Fruit fly (Drosophila melanogaster) whole organism, embryonic: ENCODE results near the gene Cdc16.

ENCODE experiments used
- CG11247 ChIP-seq: fragments of 200-800 bp; sonication (Bioruptor generic); IDR thresholded peaks from 2 replicates; pipeline ENCODE4 v1.3.6; 2022; ENCODE audit warnings: missing biosample characterization, missing genetic modification characterization
- CG11398 ChIP-seq: fragments of 200-800 bp; sonication (Bioruptor generic); optimal IDR thresholded peaks from 2 replicates; lab custom pipeline; 2016; ENCODE audit warnings: missing biosample characterization, missing genetic modification characterization
- CG11695 ChIP-seq: fragments of 200-800 bp; sonication (Bioruptor generic); IDR thresholded peaks from 3 replicates; pipeline ENCODE4 v1.3.6; 2022; ENCODE audit warnings: missing biosample characterization, missing genetic modification characterization
- CG11723 ChIP-seq: fragments of 200-800 bp; sonication (Bioruptor generic); optimal IDR thresholded peaks from 2 replicates; lab custom pipeline; 2017; ENCODE audit warnings: missing biosample characterization, mild to moderate bottlenecking, missing genetic modification characterization
- CG1233 ChIP-seq: fragments of 200-800 bp; sonication (Bioruptor generic); optimal IDR thresholded peaks from 4 replicates; lab custom pipeline; 2018; ENCODE audit warnings: missing biosample characterization, mild to moderate bottlenecking, missing genetic modification characterization
- CG12391 ChIP-seq: fragments of 200-800 bp; sonication (Bioruptor generic); optimal IDR thresholded peaks from 3 replicates; lab custom pipeline; 2018; ENCODE audit warnings: missing biosample characterization, mild to moderate bottlenecking, missing genetic modification characterization, moderate library complexity
- CG12659 ChIP-seq: fragments of 200-800 bp; sonication (Bioruptor generic); optimal IDR thresholded peaks from 3 replicates; lab custom pipeline; 2017; ENCODE audit warnings: mild to moderate bottlenecking, missing biosample characterization, missing genetic modification reagents, missing genetic modification characterization
- CG12744 ChIP-seq: fragments of 200-800 bp; sonication (Bioruptor generic); optimal IDR thresholded peaks from 2 replicates; lab custom pipeline; 2016; ENCODE audit warnings: missing biosample characterization, missing genetic modification characterization
- CG14441 ChIP-seq: fragments of 200-800 bp; sonication (Bioruptor generic); IDR thresholded peaks from 2 replicates; pipeline ENCODE4 v1.3.6; 2022; ENCODE audit warnings: missing biosample characterization, missing genetic modification characterization
- CG14710 ChIP-seq: fragments of 200-800 bp; sonication (Bioruptor generic); optimal IDR thresholded peaks from 3 replicates; lab custom pipeline; 2019; ENCODE audit warnings: missing biosample characterization, mild to moderate bottlenecking, missing genetic modification characterization, moderate library complexity
- CG14860 ChIP-seq: fragments of 200-800 bp; sonication (Bioruptor generic); IDR thresholded peaks from 3 replicates; pipeline ENCODE4 v1.3.6; 2022; ENCODE audit warnings: missing biosample characterization, missing genetic modification characterization; ENCODE audit not compliant: partially characterized antibody
- CG14965 ChIP-seq: fragments of 200-800 bp; sonication (Bioruptor generic); optimal IDR thresholded peaks from 2 replicates; lab custom pipeline; 2016; ENCODE audit warnings: missing biosample characterization, missing genetic modification characterization, borderline replicate concordance
- CG17385 ChIP-seq: fragments of 200-800 bp; sonication (Bioruptor generic); optimal IDR thresholded peaks from 3 replicates; lab custom pipeline; 2018; ENCODE audit warnings: missing biosample characterization, mild to moderate bottlenecking, missing genetic modification characterization
- CG18764 ChIP-seq: fragments of 200-800 bp; sonication (Bioruptor generic); optimal IDR thresholded peaks from 3 replicates; lab custom pipeline; 2016; ENCODE audit warnings: missing biosample characterization, missing genetic modification characterization
- CG2678 ChIP-seq: fragments of 200-800 bp; sonication (Bioruptor generic); optimal IDR thresholded peaks from 3 replicates; lab custom pipeline; 2019; ENCODE audit warnings: missing biosample characterization, mild to moderate bottlenecking, missing genetic modification characterization, moderate library complexity
- CG2875 ChIP-seq: fragments of 200-800 bp; sonication (Bioruptor generic); optimal IDR thresholded peaks from 2 replicates; lab custom pipeline; 2017; ENCODE audit warnings: missing biosample characterization, mild to moderate bottlenecking, missing genetic modification characterization, missing genetic modification reagents
- CG30020 ChIP-seq: fragments of 200-800 bp; optimal IDR thresholded peaks from 2 replicates; lab custom pipeline; 2019; ENCODE audit warnings: missing biosample characterization, mild to moderate bottlenecking, missing genetic modification characterization, moderate library complexity
- CG33213 ChIP-seq: fragments of 200-800 bp; sonication (Bioruptor generic); optimal IDR thresholded peaks from 3 replicates; lab custom pipeline; 2016; ENCODE audit warnings: missing biosample characterization, missing genetic modification characterization
- CG34422 ChIP-seq: fragments of 200-800 bp; sonication (Bioruptor generic); IDR thresholded peaks from 3 replicates; pipeline ENCODE4 v1.3.6; 2022; ENCODE audit warnings: missing biosample characterization, missing genetic modification characterization
- CG6254 ChIP-seq: fragments of 200-800 bp; sonication (Bioruptor generic); optimal IDR thresholded peaks from 3 replicates; lab custom pipeline; 2017; ENCODE audit warnings: mild to moderate bottlenecking, missing biosample characterization, missing genetic modification reagents, missing genetic modification characterization
- CG7271 ChIP-seq: fragments of 200-800 bp; sonication (Bioruptor generic); optimal IDR thresholded peaks from 2 replicates; lab custom pipeline; 2018; ENCODE audit warnings: missing biosample characterization, mild to moderate bottlenecking, missing genetic modification characterization, moderate library complexity
- CG8089 ChIP-seq: fragments of 200-800 bp; sonication (Bioruptor generic); optimal IDR thresholded peaks from 3 replicates; lab custom pipeline; 2016; ENCODE audit warnings: missing biosample characterization, missing genetic modification characterization
- CG9727 ChIP-seq: fragments of 200-800 bp; sonication (Bioruptor generic); optimal IDR thresholded peaks from 3 replicates; lab custom pipeline; 2017; ENCODE audit warnings: missing biosample characterization, mild to moderate bottlenecking, missing genetic modification characterization
- Doc3 ChIP-seq: fragments of 200-800 bp; sonication (Bioruptor generic); IDR thresholded peaks from 3 replicates; pipeline ENCODE4 v1.3.6; 2022; ENCODE audit warnings: missing biosample characterization, missing genetic modification characterization; ENCODE audit not compliant: partially characterized antibody
- E2f2 ChIP-seq: fragments of 200-800 bp; sonication (Bioruptor generic); IDR thresholded peaks from 2 replicates; pipeline ENCODE4 v1.3.6; 2022; ENCODE audit warnings: missing biosample characterization, missing genetic modification characterization
- Ets97D ChIP-seq: fragments of 200-800 bp; sonication (Bioruptor generic); optimal IDR thresholded peaks from 3 replicates; lab custom pipeline; 2016; ENCODE audit warnings: missing biosample characterization, missing genetic modification characterization
- Gug ChIP-seq: fragments of 200-800 bp; sonication (Bioruptor generic); IDR thresholded peaks from 4 replicates; pipeline ENCODE4 v1.3.6; 2022; ENCODE audit warnings: missing biosample characterization, missing genetic modification characterization
- H2.0 ChIP-seq: fragments of 200-800 bp; sonication (Bioruptor generic); IDR thresholded peaks from 2 replicates; pipeline ENCODE4 v1.3.6; 2022; ENCODE audit warnings: missing biosample characterization, missing genetic modification characterization
- Hmr ChIP-seq: fragments of 200-800 bp; sonication (Bioruptor generic); optimal IDR thresholded peaks from 3 replicates; lab custom pipeline; 2017; ENCODE audit warnings: mild to moderate bottlenecking, missing biosample characterization, missing genetic modification reagents, missing genetic modification characterization
- Hmx ChIP-seq: fragments of 200-800 bp; sonication (Bioruptor generic); optimal IDR thresholded peaks from 2 replicates; lab custom pipeline; 2016; ENCODE audit warnings: missing biosample characterization, missing genetic modification characterization
- Lim3 ChIP-seq: fragments of 200-800 bp; sonication (Bioruptor generic); IDR thresholded peaks from 2 replicates; pipeline ENCODE4 v1.3.6; 2022; ENCODE audit warnings: missing biosample characterization, missing genetic modification characterization
- Med ChIP-seq: fragments of 200-800 bp; sonication (Bioruptor generic); peaks from one replicate; lab custom pipeline; 2016; ENCODE audit warnings: missing biosample characterization, missing genetic modification characterization, mild to moderate bottlenecking, inconsistent platforms, moderate library complexity
- Ptx1 ChIP-seq: fragments of 200-800 bp; sonication (Bioruptor generic); IDR thresholded peaks from 2 replicates; pipeline ENCODE4 v1.3.6; 2022; ENCODE audit warnings: missing biosample characterization, missing genetic modification characterization
- Sry-δ ChIP-seq: fragments of 200-800 bp; sonication (Bioruptor generic); optimal IDR thresholded peaks from 2 replicates; lab custom pipeline; 2016; ENCODE audit warnings: missing biosample characterization, missing genetic modification characterization
- Usf ChIP-seq: fragments of 200-800 bp; sonication (Bioruptor generic); optimal IDR thresholded peaks from 2 replicates; lab custom pipeline; 2017; ENCODE audit warnings: missing genotype, missing biosample characterization, missing genetic modification characterization
- aop ChIP-seq: fragments of 200-800 bp; sonication (Bioruptor generic); IDR thresholded peaks from 2 replicates; pipeline ENCODE4 v1.3.6; 2022; ENCODE audit warnings: missing biosample characterization, missing genetic modification characterization
- ash1 ChIP-seq: fragments of 200-800 bp; sonication (Bioruptor generic); optimal IDR thresholded peaks from 2 replicates; lab custom pipeline; 2018; ENCODE audit warnings: missing biosample characterization, mild to moderate bottlenecking, missing genetic modification characterization
- bcd ChIP-seq: fragments of 200-800 bp; sonication (Bioruptor generic); optimal IDR thresholded peaks from 2 replicates; lab custom pipeline; 2017; ENCODE audit warnings: missing biosample characterization, mild to moderate bottlenecking, missing genetic modification characterization
- bowl ChIP-seq: fragments of 200-800 bp; sonication (Bioruptor generic); IDR thresholded peaks from 2 replicates; pipeline ENCODE4 v1.3.6; 2022; ENCODE audit warnings: missing biosample characterization, missing genetic modification characterization
- gcm2 ChIP-seq: fragments of 200-800 bp; sonication (Bioruptor generic); optimal IDR thresholded peaks from 2 replicates; lab custom pipeline; 2016; ENCODE audit warnings: missing biosample characterization, missing genetic modification characterization
- hkb ChIP-seq, 2 experiments: fragments of 200-800 bp in 1 of 2; fragments of >200 bp in 1 of 2; sonication (Bioruptor generic) in 1 of 2; IDR thresholded peaks in 1 of 2; optimal IDR thresholded peaks in 1 of 2; 2 replicates each; pipeline versions ENCODE4 v1.3.6 to Lab custom; 2017 to 2022; ENCODE audit warnings: missing biosample characterization in 1 of 2, missing genetic modification characterization in 1 of 2
- jumu ChIP-seq: fragments of 200-800 bp; sonication (Bioruptor generic); optimal IDR thresholded peaks from 3 replicates; lab custom pipeline; 2016; ENCODE audit warnings: missing biosample characterization, missing genetic modification characterization
- lab ChIP-seq: fragments of 200-800 bp; sonication (Bioruptor generic); optimal IDR thresholded peaks from 3 replicates; lab custom pipeline; 2017; ENCODE audit warnings: missing biosample characterization, missing genetic modification characterization, mild to moderate bottlenecking, moderate library complexity, missing genetic modification reagents
- nerfin-2 ChIP-seq: fragments of 200-800 bp; sonication (Bioruptor generic); IDR thresholded peaks from 2 replicates; pipeline ENCODE4 v1.3.6; 2022; ENCODE audit warnings: missing biosample characterization, missing genetic modification characterization; ENCODE audit not compliant: partially characterized antibody
- onecut ChIP-seq: fragments of 200-800 bp; sonication (Bioruptor generic); IDR thresholded peaks from 2 replicates; pipeline ENCODE4 v1.3.6; 2022; ENCODE audit warnings: missing biosample characterization, missing genetic modification characterization
- salm ChIP-seq: fragments of 200-800 bp; sonication (Bioruptor generic); optimal IDR thresholded peaks from 2 replicates; lab custom pipeline; 2018; ENCODE audit warnings: missing biosample characterization, mild to moderate bottlenecking, missing genetic modification characterization
- sens ChIP-seq: fragments of 200-800 bp; sonication (Bioruptor generic); peaks from one replicate; lab custom pipeline; 2016; ENCODE audit warnings: missing biosample characterization, missing genetic modification characterization
- shn ChIP-seq: fragments of 200-800 bp; sonication (Bioruptor generic); optimal IDR thresholded peaks from 3 replicates; lab custom pipeline; 2016; ENCODE audit warnings: missing biosample characterization, missing genetic modification characterization
- so ChIP-seq: fragments of 200-800 bp; sonication (Bioruptor generic); IDR thresholded peaks from 3 replicates; pipeline ENCODE4 v1.3.6; 2022; ENCODE audit warnings: missing biosample characterization, missing genetic modification characterization
- sob ChIP-seq: fragments of 200-800 bp; sonication (Bioruptor generic); IDR thresholded peaks from 2 replicates; pipeline ENCODE4 v1.3.6; 2022; ENCODE audit warnings: missing biosample characterization, missing genetic modification characterization
- tin ChIP-seq: fragments of 200-800 bp; sonication (Bioruptor generic); optimal IDR thresholded peaks from 3 replicates; lab custom pipeline; 2016; ENCODE audit warnings: missing biosample characterization, missing genetic modification characterization

Gene Cdc16

dm6 chr3R:23331280-23331679 is 50.3 kb downstream of the Cdc16 start (continued):
- TF ChIP-seq nerfin-2 (no peak), CG12744 (GFP tag; lab: Kevin White, UChicago) (no peak), CG9727 (GFP tag; lab: Kevin White, UChicago) (peak; percentile 43), CG7271 (tag; lab: Kevin White, UChicago) (peak; percentile 37), Sry-δ (GFP tag; lab: Kevin White, UChicago) (no peak), CG14860 (no peak), CG14965 (GFP tag; lab: Kevin White, UChicago) (peak; percentile 99), CG11247 (GFP tag; lab: Robert Waterston, UW) (0 out of 2 replicates have a peak, but pooled peaks have one; percentile 7), CG11398 (peak; percentile 5), H2.0 (no peak), tin (GFP tag; lab: Kevin White, UChicago) (peak; percentile 60), salm (tag; lab: Kevin White, UChicago) (peak; percentile 4), aop (GFP tag; lab: Robert Waterston, UW) (no peak), CG12659 (GFP tag; lab: Kevin White, UChicago) (peak; percentile 38), sens (GFP tag; lab: Kevin White, UChicago) (peak; percentile 89), CG1233 (GFP tag; lab: Kevin White, UChicago) (peak; percentile 68), CG14710 (tag; lab: Kevin White, UChicago) (peak; percentile 68), Ptx1 (GFP tag; lab: Robert Waterston, UW) (peak; percentile 18; the same call in 1 of the 2 replicates), Gug (no peak), CG30020 (tag; lab: Kevin White, UChicago) (peak; percentile 7), so (GFP tag; lab: Robert Waterston, UW) (no peak), CG34422 (GFP tag; lab: Robert Waterston, UW) (peak; percentile 30; the same call in 1 of the 3 replicates), CG2875 (GFP tag; lab: Kevin White, UChicago) (peak; percentile 28), E2f2 (GFP tag; lab: Robert Waterston, UW) (peak; percentile 26; the same call in 1 of the 2 replicates), gcm2 (no peak), Hmr (GFP tag; lab: Kevin White, UChicago) (peak; percentile 36), CG8089 (peak; percentile 23), sob (no peak), CG12391 (peak; percentile 43), Doc3 (GFP tag; lab: Robert Waterston, UW) (no peak), shn (GFP tag; lab: Kevin White, UChicago) (peak; percentile 47), CG14441 (GFP tag; lab: Robert Waterston, UW) (peak; percentile 28; the same call in 1 of the 2 replicates), Lim3 (GFP tag; lab: Robert Waterston, UW) (no peak), bcd (peak; percentile 23), Ets97D (no peak), Med (GFP tag; lab: Kevin White, UChicago) (peak; percentile 94), bowl (GFP tag; lab: Robert Waterston, UW) (no peak), CG11723 (no peak), hkb (optimal IDR thresholded peaks at IDR 0.05; lab: Kevin White, UChicago) (no peak), hkb (GFP tag; IDR thresholded peaks at IDR 0.05; lab: Robert Waterston, UW) (peak; percentile 31; the same call in 1 of the 2 replicates), CG33213 (GFP tag; lab: Kevin White, UChicago) (peak; percentile 64), onecut (GFP tag; lab: Robert Waterston, UW) (peak; percentile 53), CG11695 (GFP tag; lab: Robert Waterston, UW) (no peak), ash1 (GFP tag; lab: Kevin White, UChicago) (no peak), jumu (GFP tag; lab: Kevin White, UChicago) (no peak), CG17385 (GFP tag; lab: Kevin White, UChicago) (peak; percentile 35), CG2678 (tag; lab: Kevin White, UChicago) (peak; percentile 1), CG6254 (GFP tag; lab: Kevin White, UChicago) (peak; percentile 68), lab (GFP tag; lab: Kevin White, UChicago) (peak; percentile 62), CG18764 (GFP tag; lab: Kevin White, UChicago) (peak; percentile 40), Hmx (no peak), Usf (GFP tag; lab: Kevin White, UChicago) (no peak)
